Fruit fly (Drosophila melanogaster) whole organism, adult: ENCODE measurements around the gene Smox.

Experiments used
- CG11617 ChIP-seq: fragments of 200-800 bp; sonication (Bioruptor generic); optimal IDR thresholded peaks from 2 replicates; lab custom pipeline; 2017; ENCODE audit warnings: mild to moderate bottlenecking, missing biosample characterization, missing genetic modification reagents, missing genetic modification characterization
- CG1620 ChIP-seq: fragments of 200-800 bp; sonication (Bioruptor generic); optimal IDR thresholded peaks from 2 replicates; lab custom pipeline; 2016; ENCODE audit warnings: missing biosample characterization, missing genetic modification characterization
- CG33017 ChIP-seq: fragments of 200-800 bp; sonication (Bioruptor generic); optimal IDR thresholded peaks from 2 replicates; lab custom pipeline; 2018; ENCODE audit warnings: missing biosample characterization, mild to moderate bottlenecking, missing genetic modification characterization, moderate library complexity
- Mnt ChIP-seq: fragments of 200-800 bp; sonication (Bioruptor generic); optimal IDR thresholded peaks from 2 replicates; lab custom pipeline; 2016; ENCODE audit warnings: missing biosample characterization, mild to moderate bottlenecking, missing genetic modification characterization
- bab1 ChIP-seq: fragments of 200-800 bp; sonication (Bioruptor generic); optimal IDR thresholded peaks from 3 replicates; lab custom pipeline; 2019; ENCODE audit warnings: missing biosample characterization, mild to moderate bottlenecking, missing genetic modification characterization, moderate library complexity
- cnc ChIP-seq, 2 experiments: fragments of >200 bp; optimal IDR thresholded peaks; 2 replicates each; lab custom pipeline; 2017

dm6 chrX:8145501-8146157, 3.5 kb upstream of the Smox start, which contains the start of the genes alpha-PheRS and CG2129:
- no peak for TF ChIP-seq cnc (optimal IDR thresholded peaks at IDR 0.05; lab: Kevin White, UChicago)
- TF ChIP-seq bab1 (GFP tag; lab: Kevin White, UChicago) = peak; percentile 77
- peak; percentile 44 for TF ChIP-seq CG1620
- peak; percentile 57 for TF ChIP-seq CG11617 (GFP tag; lab: Kevin White, UChicago)
- TF ChIP-seq Mnt = peak; percentile 73
- no peak for TF ChIP-seq CG33017
